Comparison of ENCODE assay signal across 5 worm cellular contexts in the genomic region with DNA sequence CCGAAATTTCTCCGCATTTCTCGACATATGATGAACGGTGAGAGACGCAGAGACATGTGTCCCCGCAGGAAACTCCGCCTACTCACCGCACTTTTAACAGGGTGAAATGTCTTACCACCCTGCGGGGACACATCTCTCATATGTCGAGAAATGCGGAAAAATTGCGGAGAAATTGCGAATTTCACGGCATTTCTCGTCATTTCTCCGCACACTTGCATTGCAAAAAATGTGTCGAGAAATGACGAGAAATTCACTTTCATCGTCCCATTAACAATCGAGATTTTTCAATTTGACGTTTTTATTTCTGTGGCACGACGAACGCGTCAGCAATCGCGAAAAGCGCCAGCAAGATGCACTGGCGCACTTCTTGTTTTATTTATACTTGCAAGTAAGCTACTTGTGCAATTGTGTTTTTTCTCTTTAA.
A peak's percentile ranks its signal among the peaks of the same experiment; 100 is the strongest.
TF ChIP-seq lines count a peak whose summit lies in the region.
"Not testable (repeated sequence)": the region's sequence is repeated elsewhere in the genome, so short reads cannot be mapped to it uniquely, and the experiment has no call there.

Gene K07C5.13 (plus strand): TSS at position 151 of the 424 bp plus-strand sequence.

TF ChIP-seq in whole organism, L1 larva, 84 proteins besides CTCF, POLR2A, EP300 and RAD21 (continues in another document):
- peak; percentile 10 for TF ChIP-seq C34B4.2 (tag; optimal IDR thresholded peaks at IDR 0.05; lab: Kevin White, UChicago)
- TF ChIP-seq ceh-82 (tag; optimal IDR thresholded peaks at IDR 0.05; lab: Kevin White, UChicago) = peak; percentile 26 to 74 (median 58)
- TF ChIP-seq lin-35 (GFP tag; optimal IDR thresholded peaks at IDR 0.05; lab: Kevin White, UChicago) = peak; percentile 38 to 76
- peak; percentile 64 to 72 for TF ChIP-seq efl-1 (optimal IDR thresholded peaks at IDR 0.05; lab: Kevin White, UChicago)
- TF ChIP-seq efl-1 (GFP tag; optimal IDR thresholded peaks at IDR 0.05 in 1 of 2; lab: Kevin White, UChicago) = peak; percentile 57 to 97
- TF ChIP-seq egl-13 (tag; optimal IDR thresholded peaks at IDR 0.05; lab: Kevin White, UChicago) = peak; percentile 74
- peak; percentile 70 to 71 for TF ChIP-seq lsy-2 (tag; optimal IDR thresholded peaks at IDR 0.05; lab: Kevin White, UChicago)
- TF ChIP-seq ama-1 (optimal IDR thresholded peaks at IDR 0.05; lab: Kevin White, UChicago) = peak; percentile 5
- peak; percentile 73 for TF ChIP-seq unc-98 (GFP tag; IDR thresholded peaks at IDR 0.05; lab: Robert Waterston, UW)
- TF ChIP-seq nhr-85 (tag; lab: Kevin White, UChicago) = peak; percentile 85
- peak; percentile 86 for TF ChIP-seq nhr-71 (tag; optimal IDR thresholded peaks at IDR 0.05; lab: Kevin White, UChicago)
- TF ChIP-seq unc-130 (tag; optimal IDR thresholded peaks at IDR 0.05; lab: Kevin White, UChicago) = peak; percentile 47
- peak; percentile 19 for TF ChIP-seq ceh-8 (GFP tag; optimal IDR thresholded peaks at IDR 0.05; lab: Kevin White, UChicago)
- peak; percentile 86 for TF ChIP-seq nhr-19 (GFP tag; conservative IDR thresholded peaks at IDR 0.05; lab: Robert Waterston, UW)
- TF ChIP-seq mep-1 (tag; optimal IDR thresholded peaks at IDR 0.05; lab: Kevin White, UChicago) = peak; percentile 16
- peak; percentile 36 for TF ChIP-seq sox-4 (tag; optimal IDR thresholded peaks at IDR 0.05; lab: Kevin White, UChicago)
- peak; percentile 83 for TF ChIP-seq dsc-1 (tag; optimal IDR thresholded peaks at IDR 0.05; lab: Kevin White, UChicago)

TF ChIP-seq in whole organism, L3 larva, 47 proteins besides CTCF, POLR2A, EP300 and RAD21:
- TF ChIP-seq nfya-1 (tag; optimal IDR thresholded peaks at IDR 0.05; lab: Kevin White, UChicago; ENCODE audit: insufficient read depth) (peak; percentile 26), elt-2 (tag; optimal IDR thresholded peaks at IDR 0.05; lab: Kevin White, UChicago) (peak; percentile 42), nhr-23 (tag; optimal IDR thresholded peaks at IDR 0.05; lab: Kevin White, UChicago) (peak; percentile 9), tbx-2 (tag; optimal IDR thresholded peaks at IDR 0.05; lab: Kevin White, UChicago) (peak; percentile 51), lsy-12 (tag; optimal IDR thresholded peaks at IDR 0.05; lab: Kevin White, UChicago) (peak; percentile 69), skn-1 (tag; optimal IDR thresholded peaks at IDR 0.05; lab: Kevin White, UChicago) (peak; percentile 6), lin-15B (tag; optimal IDR thresholded peaks at IDR 0.05; lab: Kevin White, UChicago) (peak; percentile 75), hmg-11 (tag; optimal IDR thresholded peaks at IDR 0.05; lab: Kevin White, UChicago) (peak; percentile 2), nhr-43 (tag; optimal IDR thresholded peaks at IDR 0.05; lab: Kevin White, UChicago; ENCODE audit: poor library complexity, severe bottlenecking) (peak; percentile 46), pha-4 (tag; optimal IDR thresholded peaks at IDR 0.05; lab: Kevin White, UChicago) (peak; percentile 53), snpc-4 (tag; optimal IDR thresholded peaks at IDR 0.05; lab: Kevin White, UChicago) (peak; percentile 23), R02D3.7 (tag; optimal IDR thresholded peaks at IDR 0.05; lab: Kevin White, UChicago) (peak; percentile 25)

TF ChIP-seq in whole organism, early embryonic, 17 proteins besides CTCF, POLR2A, EP300 and RAD21:
- peak; percentile 61; the same call in 1 of the 2 replicates for TF ChIP-seq pes-1 (GFP tag; IDR thresholded peaks at IDR 0.05; lab: Robert Waterston, UW)
- peak; percentile 51; the same call in 1 of the 2 replicates for TF ChIP-seq scrt-1 (GFP tag; IDR thresholded peaks at IDR 0.05; lab: Robert Waterston, UW)
- TF ChIP-seq tbx-37 (GFP tag; conservative IDR thresholded peaks at IDR 0.05; lab: Robert Waterston, UW) = 0 out of 2 replicates have a peak, but pooled peaks have one; percentile 36
- peak; percentile 75; the same call in 1 of the 2 replicates for TF ChIP-seq sea-1 (GFP tag; conservative IDR thresholded peaks at IDR 0.05; lab: Robert Waterston, UW)
- peak; percentile 61; the same call in 1 of the 2 replicates for TF ChIP-seq tbx-11 (GFP tag; IDR thresholded peaks at IDR 0.05; lab: Robert Waterston, UW)
- TF ChIP-seq flt-1 (GFP tag; IDR thresholded peaks at IDR 0.05; lab: Robert Waterston, UW) = peak; percentile 56

TF ChIP-seq in whole organism, midembryonic, 9 proteins besides CTCF, POLR2A, EP300 and RAD21:
- TF ChIP-seq flt-1 (GFP tag; IDR thresholded peaks at IDR 0.05; lab: Robert Waterston, UW) (peak; percentile 77), ztf-29 (GFP tag; IDR thresholded peaks at IDR 0.05; lab: Robert Waterston, UW) (peak; percentile 44; the same call in 1 of the 2 replicates), ztf-23 (GFP tag; IDR thresholded peaks at IDR 0.05; lab: Robert Waterston, UW) (peak; percentile 79; the same call in 1 of the 2 replicates)

TF ChIP-seq in whole organism, young adult, 124 proteins besides CTCF, POLR2A, EP300 and RAD21 (continues in another document):
- TF ChIP-seq F33H1.4 (GFP tag; IDR thresholded peaks at IDR 0.05; lab: Robert Waterston, UW) (peak; percentile 68), Y53F4B.3 (GFP tag; IDR thresholded peaks at IDR 0.05; lab: Robert Waterston, UW) (0 out of 2 replicates have a peak, but pooled peaks have one; percentile 45), ztf-28 (GFP tag; IDR thresholded peaks at IDR 0.05; lab: Robert Waterston, UW) (peak; percentile 88; the same call in 1 of the 2 replicates), dox-1 (GFP tag; IDR thresholded peaks at IDR 0.05; lab: Robert Waterston, UW) (peak; percentile 99), tbp1 (GFP tag; optimal IDR thresholded peaks at IDR 0.05; lab: Kevin White, UChicago) (peak; percentile 73), ZK185.1 (tag; optimal IDR thresholded peaks at IDR 0.05; lab: Kevin White, UChicago; ENCODE audit: poor library complexity, severe bottlenecking) (peak; percentile 43), egl-18 (GFP tag; IDR thresholded peaks at IDR 0.05; lab: Robert Waterston, UW) (peak; percentile 82), hmg-1.2 (GFP tag; IDR thresholded peaks at IDR 0.05; lab: Robert Waterston, UW) (peak; percentile 83), D2030.7 (GFP tag; IDR thresholded peaks at IDR 0.05; lab: Robert Waterston, UW) (peak; percentile 95), attf-6 (GFP tag; IDR thresholded peaks at IDR 0.05; lab: Robert Waterston, UW) (peak; percentile 70), madf-3 (GFP tag; IDR thresholded peaks at IDR 0.05; lab: Robert Waterston, UW) (peak; percentile 93), nfyb-1 (GFP tag; IDR thresholded peaks at IDR 0.05; lab: Robert Waterston, UW) (peak; percentile 95), attf-5 (GFP tag; optimal IDR thresholded peaks at IDR 0.05; lab: Kevin White, UChicago) (peak; percentile 68), nhr-80 (tag; optimal IDR thresholded peaks at IDR 0.05; lab: Kevin White, UChicago) (peak; percentile 55), ztf-18 (tag; optimal IDR thresholded peaks at IDR 0.05; lab: Kevin White, UChicago) (peak; percentile 96), B0336.3 (GFP tag; IDR thresholded peaks at IDR 0.05; lab: Robert Waterston, UW) (peak; percentile 88), athp-1 (tag; optimal IDR thresholded peaks at IDR 0.05; lab: Kevin White, UChicago) (peak; percentile 50), ztf-26 (tag; optimal IDR thresholded peaks at IDR 0.05; lab: Kevin White, UChicago) (peak; percentile 91), ceh-100 (GFP tag; IDR thresholded peaks at IDR 0.05; lab: Robert Waterston, UW) (peak; percentile 67), Y79H2A.3 (GFP tag; conservative IDR thresholded peaks at IDR 0.05; lab: Robert Waterston, UW) (peak; percentile 86), lir-1 (GFP tag; conservative IDR thresholded peaks at IDR 0.05; lab: Robert Waterston, UW) (peak; percentile 87), lin-54 (GFP tag; optimal IDR thresholded peaks at IDR 0.05; lab: Kevin White, UChicago) (peak; percentile 64), Y67H2A.10 (GFP tag; conservative IDR thresholded peaks at IDR 0.05; lab: Robert Waterston, UW) (peak; percentile 52; the same call in 1 of the 2 replicates), madf-8 (GFP tag; conservative IDR thresholded peaks at IDR 0.05; lab: Robert Waterston, UW) (peak; percentile 40; the same call in 1 of the 2 replicates), atf-7 (tag; optimal IDR thresholded peaks at IDR 0.05; lab: Kevin White, UChicago) (peak; percentile 64), bed-2 (GFP tag; IDR thresholded peaks at IDR 0.05; lab: Robert Waterston, UW) (peak; percentile 80; the same call in 1 of the 2 replicates), snpc-4 (tag; optimal IDR thresholded peaks at IDR 0.05; lab: Kevin White, UChicago) (peak in 2 of 4 experiments; percentile 69 to 72), pbrm-1 (GFP tag; IDR thresholded peaks at IDR 0.05; lab: Robert Waterston, UW) (peak; percentile 100), somi-1 (GFP tag; optimal IDR thresholded peaks at IDR 0.05; lab: Kevin White, UChicago) (peak; percentile 67), unc-130 (GFP tag; optimal IDR thresholded peaks at IDR 0.05; lab: Kevin White, UChicago) (peak; percentile 43), F52B5.7 (tag; optimal IDR thresholded peaks at IDR 0.05; lab: Kevin White, UChicago) (peak; percentile 54), aptf-3 (GFP tag; IDR thresholded peaks at IDR 0.05; lab: Robert Waterston, UW) (peak; percentile 81; the same call in 1 of the 2 replicates), ceh-91 (GFP tag; IDR thresholded peaks at IDR 0.05; lab: Robert Waterston, UW) (peak; percentile 89), egl-44 (GFP tag; IDR thresholded peaks at IDR 0.05; lab: Robert Waterston, UW) (peak; percentile 89; the same call in 1 of the 2 replicates), mcd-1 (GFP tag; IDR thresholded peaks at IDR 0.05; lab: Robert Waterston, UW) (peak; percentile 93), ztf-25 (GFP tag; IDR thresholded peaks at IDR 0.05; lab: Robert Waterston, UW) (0 out of 2 replicates have a peak, but pooled peaks have one; percentile 68), C17E4.6 (GFP tag; IDR thresholded peaks at IDR 0.05; lab: Robert Waterston, UW) (peak; percentile 87), K11D2.4 (GFP tag; IDR thresholded peaks at IDR 0.05; lab: Robert Waterston, UW) (peak; percentile 96), lin-35 (GFP tag; optimal IDR thresholded peaks at IDR 0.05; lab: Kevin White, UChicago) (peak in 1 of 3 experiments; percentile 57), sea-2 (GFP tag; IDR thresholded peaks at IDR 0.05; lab: Robert Waterston, UW) (peak; percentile 90), B0019.2 (GFP tag; conservative IDR thresholded peaks at IDR 0.05; lab: Robert Waterston, UW) (peak; percentile 70), repo-1 (tag; optimal IDR thresholded peaks at IDR 0.05; lab: Kevin White, UChicago) (peak; percentile 83), F39B2.1 (GFP tag; IDR thresholded peaks at IDR 0.05; lab: Robert Waterston, UW) (peak; percentile 100), Y95B8A.8 (GFP tag; IDR thresholded peaks at IDR 0.05; lab: Robert Waterston, UW) (peak; percentile 88), K12H6.12 (tag; optimal IDR thresholded peaks at IDR 0.05; lab: Kevin White, UChicago) (peak; percentile 23), rcor-1 (GFP tag; IDR thresholded peaks at IDR 0.05; lab: Robert Waterston, UW) (peak; percentile 91)
- TF ChIP-seq snpc-4 (GFP tag; optimal IDR thresholded peaks at IDR 0.05; lab: Kevin White, UChicago) = not testable (repeated sequence)
